Fruit fly (Drosophila melanogaster) whole organism, adult: ENCODE measurements around the gene CG10132.
A peak's percentile ranks its signal among the peaks of the same experiment; 100 is the strongest.

Source experiments
- CG11617 ChIP-seq: fragments of 200-800 bp; sonication (Bioruptor generic); optimal IDR thresholded peaks from 2 replicates; lab custom pipeline; 2017; ENCODE audit warnings: mild to moderate bottlenecking, missing biosample characterization, missing genetic modification reagents, missing genetic modification characterization
- CG12768 ChIP-seq: fragments of 200-800 bp; sonication (Bioruptor generic); optimal IDR thresholded peaks from 2 replicates; lab custom pipeline; 2017; ENCODE audit warnings: missing biosample characterization, missing genetic modification characterization, mild to moderate bottlenecking, moderate library complexity, missing genetic modification reagents
- CG14711 ChIP-seq: fragments of 200-800 bp; sonication (Bioruptor generic); optimal IDR thresholded peaks from 2 replicates; lab custom pipeline; 2018; ENCODE audit warnings: missing biosample characterization, mild to moderate bottlenecking, missing genetic modification characterization, moderate library complexity
- CG1620 ChIP-seq: fragments of 200-800 bp; sonication (Bioruptor generic); optimal IDR thresholded peaks from 2 replicates; lab custom pipeline; 2016; ENCODE audit warnings: missing biosample characterization, missing genetic modification characterization
- CG33017 ChIP-seq: fragments of 200-800 bp; sonication (Bioruptor generic); optimal IDR thresholded peaks from 2 replicates; lab custom pipeline; 2018; ENCODE audit warnings: missing biosample characterization, mild to moderate bottlenecking, missing genetic modification characterization, moderate library complexity
- CG5204 ChIP-seq: fragments of 200-800 bp; sonication (Bioruptor generic); optimal IDR thresholded peaks from 2 replicates; lab custom pipeline; 2016; ENCODE audit warnings: missing biosample characterization, missing genetic modification characterization
- CG7045 ChIP-seq: fragments of 200-800 bp; sonication (Bioruptor generic); optimal IDR thresholded peaks from 2 replicates; lab custom pipeline; 2017; ENCODE audit warnings: missing biosample characterization, mild to moderate bottlenecking, missing genetic modification characterization
- CG7101 ChIP-seq: fragments of 200-800 bp; sonication (Bioruptor generic); optimal IDR thresholded peaks from 2 replicates; lab custom pipeline; 2018; ENCODE audit warnings: missing biosample characterization, mild to moderate bottlenecking, missing genetic modification characterization, moderate library complexity
- Clk ChIP-seq: fragments of 200-800 bp; sonication (Bioruptor generic); optimal IDR thresholded peaks from 2 replicates; lab custom pipeline; 2017; ENCODE audit warnings: missing biosample characterization, missing genetic modification characterization
- Crg-1 ChIP-seq: fragments of 200-800 bp; sonication (Bioruptor generic); optimal IDR thresholded peaks from 2 replicates; lab custom pipeline; 2016; ENCODE audit warnings: missing biosample characterization, missing genetic modification characterization
- Hr96 ChIP-seq: fragments of 200-800 bp; sonication (Bioruptor generic); optimal IDR thresholded peaks from 2 replicates; lab custom pipeline; 2016; ENCODE audit warnings: missing biosample characterization, missing genetic modification characterization
- Mnt ChIP-seq: fragments of 200-800 bp; sonication (Bioruptor generic); optimal IDR thresholded peaks from 2 replicates; lab custom pipeline; 2016; ENCODE audit warnings: missing biosample characterization, mild to moderate bottlenecking, missing genetic modification characterization
- bab1 ChIP-seq: fragments of 200-800 bp; sonication (Bioruptor generic); optimal IDR thresholded peaks from 3 replicates; lab custom pipeline; 2019; ENCODE audit warnings: missing biosample characterization, mild to moderate bottlenecking, missing genetic modification characterization, moderate library complexity
- cic ChIP-seq: fragments of 200-800 bp; sonication (Bioruptor generic); optimal IDR thresholded peaks from 2 replicates; lab custom pipeline; 2017; ENCODE audit warnings: missing biosample characterization, mild to moderate bottlenecking, missing genetic modification characterization, moderate library complexity
- cnc ChIP-seq, 2 experiments: fragments of >200 bp; optimal IDR thresholded peaks; 2 replicates each; lab custom pipeline; 2017
- kay ChIP-seq: fragments of 200-800 bp; sonication (Bioruptor generic); peaks from one replicate; lab custom pipeline; 2016; ENCODE audit warnings: missing biosample characterization, missing genetic modification characterization, borderline replicate concordance
- ovo ChIP-seq: fragments of 200-800 bp; sonication (Bioruptor generic); optimal IDR thresholded peaks from 2 replicates; lab custom pipeline; 2016; ENCODE audit warnings: missing biosample characterization, missing genetic modification characterization
- pad ChIP-seq: fragments of 200-800 bp; sonication (Bioruptor generic); optimal IDR thresholded peaks from 3 replicates; lab custom pipeline; 2017; ENCODE audit warnings: missing biosample characterization, missing genetic modification characterization, mild to moderate bottlenecking, moderate library complexity, missing genetic modification reagents
- tj ChIP-seq: fragments of 200-800 bp; sonication (Bioruptor generic); optimal IDR thresholded peaks from 3 replicates; lab custom pipeline; 2017; ENCODE audit warnings: missing biosample characterization, mild to moderate bottlenecking, missing genetic modification characterization, moderate library complexity
- toe ChIP-seq: fragments of 200-800 bp; sonication (Bioruptor generic); optimal IDR thresholded peaks from 2 replicates; lab custom pipeline; 2016; ENCODE audit warnings: missing biosample characterization, missing genetic modification characterization

CG10132 gene

DNA sequence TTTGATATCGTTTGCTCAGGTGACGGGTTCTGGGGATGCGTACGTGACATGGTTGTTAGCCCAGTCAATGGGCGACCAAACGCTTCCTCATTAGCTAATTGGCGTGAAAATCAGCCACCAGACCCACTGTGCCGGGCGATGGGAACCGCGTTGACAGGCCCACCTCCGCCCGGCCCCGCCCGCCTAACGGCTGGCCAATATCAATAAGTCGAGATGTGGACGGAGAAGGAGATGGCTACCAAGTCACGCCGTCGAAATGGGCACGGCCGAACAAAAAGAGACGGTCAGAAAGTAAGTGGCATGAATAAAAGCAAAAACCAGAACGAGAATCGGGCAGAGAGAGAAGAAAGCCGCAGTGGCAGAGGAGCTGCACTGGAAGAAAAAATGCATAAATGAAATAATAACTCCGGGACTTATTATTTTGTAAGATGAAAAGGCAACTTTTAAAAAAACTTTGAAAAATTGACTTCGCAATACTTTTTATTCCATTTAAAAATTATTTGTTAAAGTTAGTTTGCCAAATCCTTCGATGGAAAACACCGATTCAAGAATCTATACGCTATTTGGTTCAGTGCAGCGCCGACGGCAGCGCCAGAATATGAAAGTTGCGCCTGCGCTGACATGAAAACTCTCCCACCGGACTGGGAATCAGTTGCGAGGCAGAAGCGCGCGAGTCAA is 19.3 kb downstream of the CG10132 start, which contains the start of gene CG13082:
Gene CG13082, plus strand, starts transcription at position 647 of the 678 bp plus-strand sequence.
- TF ChIP-seq bab1 (GFP tag; lab: Kevin White, UChicago) (no peak), ovo (GFP tag; lab: Kevin White, UChicago) (no peak), CG7045 (no peak), CG5204 (GFP tag; lab: Kevin White, UChicago) (no peak), CG11617 (GFP tag; lab: Kevin White, UChicago) (no peak), cnc (optimal IDR thresholded peaks at IDR 0.05; lab: Kevin White, UChicago) (no peak), cic (GFP tag; lab: Kevin White, UChicago) (no peak), pad (GFP tag; lab: Kevin White, UChicago) (no peak), CG14711 (tag; lab: Kevin White, UChicago) (no peak), CG12768 (GFP tag; lab: Kevin White, UChicago) (no peak), toe (GFP tag; lab: Kevin White, UChicago) (no peak), CG1620 (GFP tag; lab: Kevin White, UChicago) (no peak), Crg-1 (GFP tag; lab: Kevin White, UChicago) (no peak), CG7101 (tag; lab: Kevin White, UChicago) (no peak), Mnt (no peak), CG33017 (tag; lab: Kevin White, UChicago) (no peak), tj (GFP tag; lab: Kevin White, UChicago) (no peak), Hr96 (GFP tag; lab: Kevin White, UChicago) (no peak)

DNA sequence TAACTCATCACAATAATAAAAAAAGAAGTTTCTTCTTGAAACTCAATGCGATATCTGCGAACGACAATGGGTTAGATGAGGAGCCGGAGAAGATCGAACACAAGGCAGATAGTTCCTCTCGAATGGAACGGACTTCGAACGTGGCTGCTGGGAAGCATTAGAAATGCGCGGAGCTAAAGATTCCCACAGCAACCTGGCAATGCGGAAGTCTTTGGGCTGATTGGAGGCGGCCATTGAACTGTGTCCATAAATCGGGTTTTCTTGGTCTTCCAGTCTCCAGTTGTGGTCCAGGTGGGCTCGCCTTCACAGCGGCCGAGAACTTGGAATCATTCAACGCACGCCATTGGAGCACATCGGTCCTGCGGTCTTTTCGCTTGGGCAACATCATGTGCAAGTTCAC is 21.7 kb downstream of the CG10132 start, which contains the start of gene CG13081:
Gene CG13081, plus strand, starts transcription at position 301 of the 400 bp plus-strand sequence.
- TF ChIP-seq CG11617 (GFP tag; lab: Kevin White, UChicago) (no peak), ovo (GFP tag; lab: Kevin White, UChicago) (no peak), pad (GFP tag; lab: Kevin White, UChicago) (no peak), CG5204 (GFP tag; lab: Kevin White, UChicago) (no peak), Mnt (no peak), Crg-1 (GFP tag; lab: Kevin White, UChicago) (no peak), bab1 (GFP tag; lab: Kevin White, UChicago) (no peak), CG33017 (tag; lab: Kevin White, UChicago) (no peak)

DNA sequence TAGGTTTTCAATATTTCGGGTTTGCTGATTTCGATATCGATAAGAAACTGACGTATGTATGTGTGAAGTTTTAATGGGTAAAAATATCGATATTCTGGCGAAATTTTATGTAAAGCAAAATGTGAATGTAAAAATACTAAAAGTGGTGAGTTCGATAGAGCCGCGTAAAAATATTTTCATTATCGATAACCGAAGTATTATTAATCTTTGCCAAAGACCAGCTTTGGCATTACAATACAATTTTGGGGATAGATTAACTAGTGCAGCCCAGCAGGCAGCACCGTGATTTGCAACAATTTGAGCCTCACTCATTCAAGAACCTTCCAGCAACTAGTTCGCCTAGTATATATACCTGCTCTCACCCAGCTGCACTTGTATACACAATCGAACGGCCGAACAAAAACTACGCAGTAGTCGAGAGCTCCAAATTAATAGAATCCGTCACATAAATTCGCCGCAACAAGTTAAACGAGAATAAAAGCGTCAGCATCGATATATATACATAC is 23.7 kb downstream of the CG10132 start:
- no peak for TF ChIP-seq toe (GFP tag; lab: Kevin White, UChicago)
- TF ChIP-seq tj (GFP tag; lab: Kevin White, UChicago): no peak
- TF ChIP-seq CG5204 (GFP tag; lab: Kevin White, UChicago): no peak
- TF ChIP-seq pad (GFP tag; lab: Kevin White, UChicago): no peak
- peak; percentile 95 for TF ChIP-seq kay
- no peak for TF ChIP-seq ovo (GFP tag; lab: Kevin White, UChicago)
- TF ChIP-seq cnc (optimal IDR thresholded peaks at IDR 0.05; lab: Kevin White, UChicago): peak; percentile 41 to 89
- TF ChIP-seq Hr96 (GFP tag; lab: Kevin White, UChicago): no peak
- TF ChIP-seq CG7045: no peak
- peak; percentile 8 for TF ChIP-seq CG1620 (GFP tag; lab: Kevin White, UChicago)
- TF ChIP-seq CG33017 (tag; lab: Kevin White, UChicago): no peak
- peak; percentile 22 for TF ChIP-seq CG11617 (GFP tag; lab: Kevin White, UChicago)
- TF ChIP-seq Mnt: peak; percentile 34
- TF ChIP-seq CG14711 (tag; lab: Kevin White, UChicago): no peak
- peak; percentile 60 for TF ChIP-seq bab1 (GFP tag; lab: Kevin White, UChicago)
- TF ChIP-seq CG7101 (tag; lab: Kevin White, UChicago): peak; percentile 14
- TF ChIP-seq Crg-1 (GFP tag; lab: Kevin White, UChicago): no peak
- no peak for TF ChIP-seq cic (GFP tag; lab: Kevin White, UChicago)
- TF ChIP-seq Clk (GFP tag; lab: Kevin White, UChicago): no peak
- no peak for TF ChIP-seq CG12768 (GFP tag; lab: Kevin White, UChicago)

DNA sequence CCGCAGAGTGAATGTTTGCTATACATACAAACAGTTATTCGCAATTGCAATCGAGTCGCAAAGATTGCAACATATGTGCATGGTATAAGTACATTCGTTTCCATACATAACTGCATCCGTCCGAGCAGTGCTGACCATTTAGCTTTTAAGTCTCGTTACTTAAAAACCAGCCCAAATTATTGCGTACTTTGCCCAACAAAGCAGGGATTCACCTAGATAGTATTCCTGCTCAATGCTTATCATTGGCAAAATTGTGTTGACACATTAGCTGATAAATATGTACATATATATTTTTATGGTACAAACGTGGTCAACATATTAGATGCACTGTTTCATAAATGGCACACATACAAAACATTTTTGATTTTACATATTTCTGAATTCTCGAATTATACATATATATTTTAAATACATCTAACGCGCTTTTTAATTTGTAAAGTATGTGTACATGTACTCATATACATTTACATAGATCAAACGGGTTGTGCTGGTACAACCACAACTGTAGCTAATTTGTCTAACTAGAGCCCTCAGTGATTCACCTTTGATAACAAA is 24.5 kb downstream of the CG10132 start:
- TF ChIP-seq cic (GFP tag; lab: Kevin White, UChicago) (no peak), kay (peak; percentile 48), CG14711 (tag; lab: Kevin White, UChicago) (no peak), CG33017 (tag; lab: Kevin White, UChicago) (peak; percentile 21), Hr96 (GFP tag; lab: Kevin White, UChicago) (no peak), Mnt (no peak), ovo (GFP tag; lab: Kevin White, UChicago) (no peak), CG11617 (GFP tag; lab: Kevin White, UChicago) (no peak), Crg-1 (GFP tag; lab: Kevin White, UChicago) (no peak), bab1 (GFP tag; lab: Kevin White, UChicago) (no peak), CG7045 (no peak)

DNA sequence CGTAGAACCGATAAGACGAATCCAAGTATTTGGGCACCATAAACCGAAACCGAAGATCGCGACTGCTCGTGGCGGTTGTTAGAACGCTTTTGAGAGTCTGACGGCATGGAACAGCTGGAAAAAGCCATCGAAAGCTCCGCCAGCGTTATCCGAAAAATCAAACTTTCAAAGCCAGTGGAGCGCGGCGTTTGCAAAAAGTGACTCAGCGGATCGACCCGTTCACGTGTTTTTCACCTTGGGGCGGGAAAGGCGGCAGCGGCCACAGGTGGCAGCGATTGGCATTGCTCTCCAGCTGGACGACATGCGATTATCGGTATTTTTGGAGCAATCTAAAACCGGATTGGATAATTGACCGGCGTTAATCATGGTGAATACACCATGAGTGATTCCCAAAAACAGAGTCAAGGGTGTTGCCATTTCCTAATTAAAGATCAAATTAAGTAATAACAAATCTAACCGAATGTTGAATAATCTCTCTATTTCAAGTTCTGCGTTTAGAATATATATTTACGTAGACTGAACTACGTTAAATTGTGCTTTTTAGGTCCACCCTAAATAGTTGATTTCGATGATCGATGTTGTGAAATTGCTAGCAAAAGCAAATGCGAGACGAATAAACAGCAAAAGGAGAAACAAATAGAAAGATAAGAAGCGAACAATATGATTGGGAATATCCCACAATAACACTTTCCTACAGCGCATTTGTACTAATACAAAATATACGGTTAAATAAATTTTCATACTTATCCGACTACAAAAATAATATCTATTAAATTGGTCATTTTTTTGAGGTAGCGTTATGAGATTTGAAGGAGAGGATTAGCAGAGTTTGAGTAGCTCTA is 28.5 kb downstream of the CG10132 start, which contains the start of gene CG10337:
Gene CG10337, minus strand, starts transcription at position 91 of the 842 bp plus-strand sequence.
- no peak for TF ChIP-seq ovo (GFP tag; lab: Kevin White, UChicago)
- no peak for TF ChIP-seq Clk (GFP tag; lab: Kevin White, UChicago)
- TF ChIP-seq CG11617 (GFP tag; lab: Kevin White, UChicago): peak; percentile 85
- peak; percentile 34 for TF ChIP-seq pad (GFP tag; lab: Kevin White, UChicago)
- TF ChIP-seq cnc (optimal IDR thresholded peaks at IDR 0.05; lab: Kevin White, UChicago): peak; percentile 44 to 86
- TF ChIP-seq toe (GFP tag; lab: Kevin White, UChicago): no peak
- peak; percentile 67 for TF ChIP-seq CG14711 (tag; lab: Kevin White, UChicago)
- TF ChIP-seq CG12768 (GFP tag; lab: Kevin White, UChicago): peak; percentile 77
- peak; percentile 74 for TF ChIP-seq cic (GFP tag; lab: Kevin White, UChicago)
- TF ChIP-seq kay: peak; percentile 70
- peak; percentile 21 for TF ChIP-seq Hr96 (GFP tag; lab: Kevin White, UChicago)
- TF ChIP-seq Mnt: peak; percentile 62
- TF ChIP-seq CG5204 (GFP tag; lab: Kevin White, UChicago): peak; percentile 56
- TF ChIP-seq tj (GFP tag; lab: Kevin White, UChicago): peak; percentile 72
- no peak for TF ChIP-seq CG1620 (GFP tag; lab: Kevin White, UChicago)
- peak; percentile 71 for TF ChIP-seq CG7045
- peak; percentile 80 for TF ChIP-seq CG7101 (tag; lab: Kevin White, UChicago)
- no peak for TF ChIP-seq Crg-1 (GFP tag; lab: Kevin White, UChicago)
- peak; percentile 60 for TF ChIP-seq bab1 (GFP tag; lab: Kevin White, UChicago)
- peak; percentile 73 for TF ChIP-seq CG33017 (tag; lab: Kevin White, UChicago)
